Fruit fly (Drosophila melanogaster) whole organism, prepupa: Measurements from ENCODE around the gene CG15824.

Experiments used
- Blimp-1 ChIP-seq: fragments of 200-800 bp; sonication (Bioruptor generic); optimal IDR thresholded peaks from 3 replicates; lab custom pipeline; 2017; ENCODE audit warnings: missing biosample characterization, missing genetic modification characterization, mild to moderate bottlenecking, moderate library complexity, missing genetic modification reagents
- CG10631 ChIP-seq: fragments of 200-800 bp; sonication (Bioruptor generic); optimal IDR thresholded peaks from 2 replicates; lab custom pipeline; 2016; ENCODE audit warnings: missing biosample characterization, missing genetic modification characterization
- CG10669 ChIP-seq: fragments of 200-800 bp; sonication (Bioruptor generic); optimal IDR thresholded peaks from 3 replicates; lab custom pipeline; 2018; ENCODE audit warnings: missing biosample characterization, mild to moderate bottlenecking, missing genetic modification characterization, moderate library complexity
- CG11762 ChIP-seq: fragments of 200-800 bp; sonication (Bioruptor generic); optimal IDR thresholded peaks from 3 replicates; lab custom pipeline; 2016; ENCODE audit warnings: missing biosample characterization, missing genetic modification characterization; ENCODE audit not compliant: insufficient read depth
- CG15336 ChIP-seq: fragments of 200-800 bp; sonication (Bioruptor generic); IDR thresholded peaks from 2 replicates; pipeline ENCODE4 v1.3.6; 2022; ENCODE audit warnings: missing biosample characterization, missing genetic modification characterization
- CG1621 ChIP-seq: fragments of 200-800 bp; sonication (Bioruptor generic); optimal IDR thresholded peaks from 3 replicates; lab custom pipeline; 2018; ENCODE audit warnings: missing biosample characterization, mild to moderate bottlenecking, missing genetic modification characterization
- CG16779 ChIP-seq: fragments of 200-800 bp; sonication (Bioruptor generic); optimal IDR thresholded peaks from 3 replicates; lab custom pipeline; 2017; ENCODE audit warnings: missing biosample characterization, mild to moderate bottlenecking, missing genetic modification characterization
- CG3032 ChIP-seq: fragments of 200-800 bp; optimal IDR thresholded peaks from 2 replicates; lab custom pipeline; 2019; ENCODE audit warnings: missing biosample characterization, mild to moderate bottlenecking, missing genetic modification characterization, moderate library complexity
- CG31627 ChIP-seq: fragments of 200-800 bp; sonication (Bioruptor generic); optimal IDR thresholded peaks from 3 replicates; lab custom pipeline; 2016; ENCODE audit warnings: missing biosample characterization, missing genetic modification characterization
- CG32006 ChIP-seq: fragments of 200-800 bp; sonication (Bioruptor generic); optimal IDR thresholded peaks from 3 replicates; lab custom pipeline; 2017; ENCODE audit warnings: missing biosample characterization, mild to moderate bottlenecking, missing genetic modification characterization
- CG34406 ChIP-seq: fragments of 200-800 bp; sonication (Bioruptor generic); optimal IDR thresholded peaks from 3 replicates; lab custom pipeline; 2016; ENCODE audit warnings: missing biosample characterization, missing genetic modification characterization
- CG3919 ChIP-seq: fragments of 200-800 bp; sonication (Bioruptor generic); optimal IDR thresholded peaks from 3 replicates; lab custom pipeline; 2016; ENCODE audit warnings: missing biosample characterization, missing genetic modification characterization
- CG6163 ChIP-seq: fragments of 200-800 bp; sonication (Bioruptor generic); IDR thresholded peaks from 3 replicates; pipeline ENCODE4 v1.3.6; 2022; ENCODE audit warnings: missing biosample characterization, missing genetic modification characterization
- CG6276 ChIP-seq: fragments of 200-800 bp; sonication (Bioruptor generic); optimal IDR thresholded peaks from 2 replicates; lab custom pipeline; 2017; ENCODE audit warnings: missing biosample characterization, mild to moderate bottlenecking, missing genetic modification characterization
- CG6792 ChIP-seq: fragments of 200-800 bp; sonication (Bioruptor generic); optimal IDR thresholded peaks from 3 replicates; lab custom pipeline; 2016; ENCODE audit warnings: missing biosample characterization, missing genetic modification characterization
- CG6854 ChIP-seq: fragments of 200-800 bp; sonication (Bioruptor generic); optimal IDR thresholded peaks from 2 replicates; lab custom pipeline; 2017; ENCODE audit warnings: missing biosample characterization, mild to moderate bottlenecking, missing genetic modification characterization
- CG7368 ChIP-seq: fragments of 200-800 bp; sonication (Bioruptor generic); optimal IDR thresholded peaks from 3 replicates; lab custom pipeline; 2016; ENCODE audit warnings: missing biosample characterization, missing genetic modification characterization
- CG8119 ChIP-seq: fragments of 200-800 bp; sonication (Bioruptor generic); IDR thresholded peaks from 3 replicates; pipeline ENCODE4 v1.3.6; 2022; ENCODE audit warnings: missing biosample characterization, missing genetic modification characterization
- CG8319 ChIP-seq: fragments of 200-800 bp; sonication (Bioruptor generic); optimal IDR thresholded peaks from 3 replicates; lab custom pipeline; 2016; ENCODE audit warnings: missing biosample characterization, missing genetic modification characterization
- CG9139 ChIP-seq: fragments of 200-800 bp; sonication (Bioruptor generic); optimal IDR thresholded peaks from 3 replicates; lab custom pipeline; 2017; ENCODE audit warnings: missing biosample characterization, mild to moderate bottlenecking, missing genetic modification characterization
- Eip78C ChIP-seq: fragments of 200-800 bp; sonication (Bioruptor generic); peaks from one replicate; lab custom pipeline; 2016; ENCODE audit warnings: missing biosample characterization, missing genetic modification characterization
- Eip93F ChIP-seq: fragments of 200-800 bp; sonication (Bioruptor generic); optimal IDR thresholded peaks from 2 replicates; lab custom pipeline; 2016; ENCODE audit warnings: missing biosample characterization, mild to moderate bottlenecking, missing genetic modification characterization
- Ets21C ChIP-seq: fragments of 200-800 bp; sonication (Bioruptor generic); optimal IDR thresholded peaks from 3 replicates; lab custom pipeline; 2016; ENCODE audit warnings: missing biosample characterization, missing genetic modification characterization
- Gug ChIP-seq: fragments of 200-800 bp; sonication (Bioruptor generic); IDR thresholded peaks from 2 replicates; pipeline ENCODE4 v1.3.6; 2022; ENCODE audit warnings: missing biosample characterization, missing genetic modification characterization
- Hr38 ChIP-seq: sonication (Bioruptor generic); optimal IDR thresholded peaks from 2 replicates; lab custom pipeline; 2016; ENCODE audit warnings: missing biosample characterization, missing genetic modification characterization
- Hr39 ChIP-seq: fragments of 200-800 bp; sonication (Bioruptor generic); optimal IDR thresholded peaks from 2 replicates; lab custom pipeline; 2016; ENCODE audit warnings: missing biosample characterization, missing genetic modification characterization
- Lpt ChIP-seq: fragments of 200-800 bp; sonication (Bioruptor generic); optimal IDR thresholded peaks from 3 replicates; lab custom pipeline; 2016; ENCODE audit warnings: missing biosample characterization, missing genetic modification characterization
- Met ChIP-seq: fragments of 200-800 bp; sonication (Bioruptor generic); optimal IDR thresholded peaks from 3 replicates; lab custom pipeline; 2016; ENCODE audit warnings: missing biosample characterization, missing genetic modification characterization
- OdsH ChIP-seq: fragments of 200-800 bp; sonication (Bioruptor generic); optimal IDR thresholded peaks from 3 replicates; lab custom pipeline; 2016; ENCODE audit warnings: missing biosample characterization, missing genetic modification characterization
- Sox102F ChIP-seq: fragments of 200-800 bp; sonication (Bioruptor generic); optimal IDR thresholded peaks from 2 replicates; lab custom pipeline; 2016; ENCODE audit warnings: missing biosample characterization, mild to moderate bottlenecking, missing genetic modification characterization
- Sox15 ChIP-seq: fragments of 200-800 bp; sonication (Bioruptor generic); optimal IDR thresholded peaks from 3 replicates; lab custom pipeline; 2016; ENCODE audit warnings: missing biosample characterization, missing genetic modification characterization
- acj6 ChIP-seq: fragments of 200-800 bp; sonication (Bioruptor generic); optimal IDR thresholded peaks from 3 replicates; lab custom pipeline; 2016; ENCODE audit warnings: missing biosample characterization, missing genetic modification characterization
- cyc ChIP-seq: fragments of 200-800 bp; sonication (Bioruptor generic); optimal IDR thresholded peaks from 3 replicates; lab custom pipeline; 2016; ENCODE audit warnings: missing biosample characterization, missing genetic modification characterization
- dac ChIP-seq: fragments of 200-800 bp; sonication (Bioruptor generic); optimal IDR thresholded peaks from 2 replicates; lab custom pipeline; 2017; ENCODE audit warnings: missing biosample characterization, mild to moderate bottlenecking, missing genetic modification characterization
- dsx ChIP-seq: fragments of 200-800 bp; optimal IDR thresholded peaks from 3 replicates; lab custom pipeline; 2019; ENCODE audit warnings: missing biosample characterization, mild to moderate bottlenecking, missing genetic modification characterization, moderate library complexity; ENCODE audit not compliant: poor library complexity, severe bottlenecking
- eg ChIP-seq: fragments of 200-800 bp; sonication (Bioruptor generic); IDR thresholded peaks from 3 replicates; pipeline ENCODE4 v1.3.6; 2022; ENCODE audit warnings: missing biosample characterization, missing genetic modification characterization
- esn ChIP-seq: fragments of 200-800 bp; sonication (Bioruptor generic); optimal IDR thresholded peaks from 2 replicates; lab custom pipeline; 2016; ENCODE audit warnings: missing biosample characterization, mild to moderate bottlenecking, missing genetic modification characterization, moderate library complexity
- fd59A ChIP-seq: fragments of 200-800 bp; sonication (Bioruptor generic); optimal IDR thresholded peaks from 2 replicates; lab custom pipeline; 2017; ENCODE audit warnings: missing biosample characterization, mild to moderate bottlenecking, missing genetic modification characterization, missing genetic modification reagents
- fd85E ChIP-seq: fragments of 200-800 bp; sonication (Bioruptor generic); optimal IDR thresholded peaks from 3 replicates; lab custom pipeline; 2016; ENCODE audit warnings: missing biosample characterization, missing genetic modification characterization
- fkh ChIP-seq: fragments of 200-800 bp; sonication (Bioruptor generic); optimal IDR thresholded peaks from 3 replicates; lab custom pipeline; 2017; ENCODE audit warnings: missing biosample characterization, mild to moderate bottlenecking, missing genetic modification characterization, moderate library complexity
- lz ChIP-seq: fragments of 200-800 bp; sonication (Bioruptor generic); optimal IDR thresholded peaks from 3 replicates; lab custom pipeline; 2016; ENCODE audit warnings: missing biosample characterization, missing genetic modification characterization
- net ChIP-seq: fragments of 200-800 bp; sonication (Bioruptor generic); optimal IDR thresholded peaks from 3 replicates; lab custom pipeline; 2016; ENCODE audit warnings: missing biosample characterization, missing genetic modification characterization
- salr ChIP-seq, 2 experiments: fragments of 200-800 bp; sonication (Bioruptor generic); optimal IDR thresholded peaks; 3 replicates each; lab custom pipeline; 2016 to 2018; ENCODE audit warnings: missing biosample characterization in 2 of 2, missing genetic modification characterization in 2 of 2, mild to moderate bottlenecking in 1 of 2
- spab ChIP-seq: fragments of 200-800 bp; sonication (Bioruptor generic); optimal IDR thresholded peaks from 2 replicates; lab custom pipeline; 2017; ENCODE audit warnings: missing biosample characterization, mild to moderate bottlenecking, missing genetic modification characterization, missing genetic modification reagents
- ss ChIP-seq, 2 experiments: fragments of 200-800 bp; sonication (Bioruptor generic); optimal IDR thresholded peaks; 2 replicates in 1 of 2; 3 replicates in 1 of 2; lab custom pipeline; 2017 to 2018; ENCODE audit warnings: mild to moderate bottlenecking in 2 of 2, missing biosample characterization in 2 of 2, missing genetic modification characterization in 2 of 2, moderate library complexity in 1 of 2
- svp ChIP-seq: fragments of 200-800 bp; sonication (Bioruptor generic); peaks from one replicate; lab custom pipeline; 2016; ENCODE audit warnings: missing biosample characterization, missing genetic modification characterization
- topi ChIP-seq: fragments of 200-800 bp; sonication (Bioruptor generic); optimal IDR thresholded peaks from 3 replicates; lab custom pipeline; 2016; ENCODE audit warnings: missing biosample characterization, missing genetic modification characterization
- vri ChIP-seq: fragments of 200-800 bp; sonication (Bioruptor generic); optimal IDR thresholded peaks from 3 replicates; lab custom pipeline; 2016; ENCODE audit warnings: missing biosample characterization, mild to moderate bottlenecking, missing genetic modification characterization

Gene CG15824

DNA sequence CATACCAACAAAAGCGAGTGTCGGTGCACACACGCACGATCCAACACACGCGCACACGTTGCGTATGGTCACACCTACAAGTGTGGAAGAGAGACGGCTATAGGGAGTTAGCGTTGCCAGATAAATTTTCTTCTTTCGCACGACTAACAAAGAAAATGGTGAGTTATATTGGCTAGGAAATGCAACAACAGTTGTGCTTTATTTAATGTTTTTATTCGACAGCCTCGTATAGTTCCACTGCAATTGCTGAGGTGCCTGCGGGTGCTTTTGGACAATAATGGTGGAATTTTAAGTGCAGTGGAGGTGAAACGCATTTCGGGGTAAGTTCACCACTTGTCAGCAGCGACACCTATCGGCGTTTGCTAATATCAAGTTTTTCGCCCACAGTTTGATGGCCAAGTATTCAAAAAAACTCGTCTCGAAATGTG lies 13.5 kb downstream of the CG15824 start (continued):
- TF ChIP-seq Eip93F (no peak), CG1621 (peak; percentile 16), CG32006 (GFP tag; lab: Kevin White, UChicago) (no peak), Ets21C (no peak), fd85E (GFP tag; lab: Kevin White, UChicago) (no peak), CG3032 (tag; lab: Kevin White, UChicago) (peak; percentile 0), OdsH (GFP tag; lab: Kevin White, UChicago) (no peak), net (GFP tag; lab: Kevin White, UChicago) (no peak), eg (GFP tag; lab: Robert Waterston, UW) (no peak), acj6 (GFP tag; lab: Kevin White, UChicago) (no peak)

DNA sequence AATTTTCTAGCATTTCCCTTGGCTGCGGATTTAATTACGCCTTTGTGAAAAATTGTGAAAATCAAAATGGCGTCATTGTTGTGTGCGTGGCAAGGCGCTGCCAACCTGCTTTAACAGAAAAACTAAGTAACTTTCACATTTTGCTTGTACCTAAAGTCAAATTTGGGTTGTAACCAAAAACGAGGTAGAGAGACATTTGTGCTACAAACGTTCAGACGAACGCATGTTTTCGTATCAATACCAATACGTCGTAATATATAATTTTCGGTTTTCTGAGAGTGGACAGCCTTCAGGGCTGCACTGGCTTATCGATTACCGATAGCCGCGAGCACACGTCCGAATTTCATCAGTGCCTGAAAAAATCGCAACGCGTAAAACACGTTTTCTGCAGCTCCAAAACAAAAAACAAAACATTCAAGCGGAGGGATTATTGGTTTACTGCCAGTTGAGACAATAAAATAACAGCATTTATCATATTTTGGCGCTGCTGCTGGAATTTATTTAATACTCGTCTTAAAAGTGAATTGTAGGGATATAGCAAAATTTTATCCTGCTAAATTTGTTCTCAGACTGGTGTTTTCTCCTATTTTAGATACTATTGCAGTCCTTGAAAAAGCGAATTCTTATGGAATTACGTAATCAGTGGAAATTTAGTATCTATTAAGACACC lies 14.1 kb downstream of the CG15824 start:
- TF ChIP-seq CG11762 (GFP tag; lab: Kevin White, UChicago), result peak; percentile 54
- TF ChIP-seq esn (GFP tag; lab: Kevin White, UChicago), result peak; percentile 76
- peak; percentile 65 for TF ChIP-seq cyc (GFP tag; lab: Kevin White, UChicago)
- no peak for TF ChIP-seq Hr38
- peak; percentile 58 for TF ChIP-seq Blimp-1
- TF ChIP-seq topi (GFP tag; lab: Kevin White, UChicago), result peak; percentile 64
- TF ChIP-seq CG32006 (GFP tag; lab: Kevin White, UChicago), result peak; percentile 63
- peak; percentile 57 for TF ChIP-seq Sox102F (GFP tag; lab: Kevin White, UChicago)
- peak; percentile 82 for TF ChIP-seq CG6163 (GFP tag; lab: Robert Waterston, UW)
- TF ChIP-seq CG15336, result peak; percentile 47
- TF ChIP-seq net (GFP tag; lab: Kevin White, UChicago), result peak; percentile 47
- TF ChIP-seq CG34406 (GFP tag; lab: Kevin White, UChicago), result peak; percentile 55
- TF ChIP-seq svp (GFP tag; lab: Kevin White, UChicago), result peak; percentile 69
- TF ChIP-seq ss (GFP tag; optimal IDR thresholded peaks at IDR 0.05; lab: Kevin White, UChicago), result peak in 1 of 2 experiments; percentile 57
- TF ChIP-seq CG8119 (GFP tag; lab: Robert Waterston, UW), result peak; percentile 68
- no peak for TF ChIP-seq CG16779 (tag; lab: Kevin White, UChicago)
- TF ChIP-seq Eip78C (GFP tag; lab: Kevin White, UChicago), result peak; percentile 88
- TF ChIP-seq CG9139 (GFP tag; lab: Kevin White, UChicago), result no peak
- peak; percentile 69 for TF ChIP-seq CG6792
- peak; percentile 74 for TF ChIP-seq lz
- TF ChIP-seq Lpt (GFP tag; lab: Kevin White, UChicago), result no peak
- TF ChIP-seq CG10669 (GFP tag; lab: Kevin White, UChicago), result peak; percentile 25
- peak; percentile 46 for TF ChIP-seq CG8319 (GFP tag; lab: Kevin White, UChicago)
- TF ChIP-seq fd85E (GFP tag; lab: Kevin White, UChicago), result peak; percentile 44
- peak; percentile 61 for TF ChIP-seq Met (GFP tag; lab: Kevin White, UChicago)
- TF ChIP-seq CG7368 (GFP tag; lab: Kevin White, UChicago), result peak; percentile 38
- TF ChIP-seq spab (GFP tag; lab: Kevin White, UChicago), result peak; percentile 30
- TF ChIP-seq CG6276, result no peak
- TF ChIP-seq Hr39 (GFP tag; lab: Kevin White, UChicago), result peak; percentile 81
- TF ChIP-seq CG31627 (GFP tag; lab: Kevin White, UChicago), result peak; percentile 85
- TF ChIP-seq CG6854 (GFP tag; lab: Kevin White, UChicago), result no peak
- peak; percentile 61 for TF ChIP-seq CG3919 (GFP tag; lab: Kevin White, UChicago)
- TF ChIP-seq fd59A (GFP tag; lab: Kevin White, UChicago), result no peak
- peak; percentile 70 for TF ChIP-seq CG3032 (tag; lab: Kevin White, UChicago)
- peak; percentile 58 for TF ChIP-seq CG10631 (GFP tag; lab: Kevin White, UChicago)
- TF ChIP-seq dsx, result peak; percentile 13
- TF ChIP-seq fkh, result no peak
- TF ChIP-seq Gug (GFP tag; lab: Robert Waterston, UW), result peak; percentile 29; the same call in 1 of the 2 replicates
- peak; percentile 9 for TF ChIP-seq Sox15
- no peak for TF ChIP-seq vri (GFP tag; lab: Kevin White, UChicago)
- TF ChIP-seq acj6 (GFP tag; lab: Kevin White, UChicago), result peak; percentile 63
- peak; percentile 2 to 18 for TF ChIP-seq salr (GFP tag; optimal IDR thresholded peaks at IDR 0.05; lab: Kevin White, UChicago)
- TF ChIP-seq dac (GFP tag; lab: Kevin White, UChicago), result peak; percentile 58
- no peak for TF ChIP-seq Eip93F
- peak; percentile 71 for TF ChIP-seq OdsH (GFP tag; lab: Kevin White, UChicago)
